Fruit fly (Drosophila melanogaster) whole organism, pupa: ENCODE data around the gene CG33722.

Experiments
- CG10348 ChIP-seq: fragments of 200-800 bp; sonication (Bioruptor generic); IDR thresholded peaks from 2 replicates; pipeline ENCODE4 v1.3.6; 2022; ENCODE audit warnings: missing biosample characterization, missing genetic modification characterization
- CG12605 ChIP-seq: fragments of 200-800 bp; sonication (Bioruptor generic); IDR thresholded peaks from 2 replicates; pipeline ENCODE4 v1.3.6; 2022; ENCODE audit warnings: missing biosample characterization, missing genetic modification characterization
- CG13204 ChIP-seq: fragments of 200-800 bp; sonication (Bioruptor generic); optimal IDR thresholded peaks from 2 replicates; lab custom pipeline; 2018; ENCODE audit warnings: missing biosample characterization, mild to moderate bottlenecking, missing genetic modification characterization, moderate library complexity
- CG14655 ChIP-seq: fragments of 200-800 bp; sonication (Bioruptor generic); optimal IDR thresholded peaks from 3 replicates; lab custom pipeline; 2017; ENCODE audit warnings: mild to moderate bottlenecking, missing biosample characterization, missing genetic modification reagents, missing genetic modification characterization
- CG15710 ChIP-seq: fragments of 200-800 bp; sonication (Bioruptor generic); optimal IDR thresholded peaks from 2 replicates; lab custom pipeline; 2018; ENCODE audit warnings: missing biosample characterization, mild to moderate bottlenecking, missing genetic modification characterization, moderate library complexity
- CG17806 ChIP-seq: fragments of 200-800 bp; sonication (Bioruptor generic); optimal IDR thresholded peaks from 2 replicates; lab custom pipeline; 2018; ENCODE audit warnings: missing biosample characterization, mild to moderate bottlenecking, missing genetic modification characterization, moderate library complexity
- CG32121 ChIP-seq: fragments of 200-800 bp; sonication (Bioruptor generic); IDR thresholded peaks from 2 replicates; pipeline ENCODE4 v1.3.6; 2022; ENCODE audit warnings: missing biosample characterization, missing genetic modification characterization
- CG34367 ChIP-seq: fragments of 200-800 bp; sonication (Bioruptor generic); optimal IDR thresholded peaks from 2 replicates; lab custom pipeline; 2018; ENCODE audit warnings: missing biosample characterization, mild to moderate bottlenecking, missing genetic modification characterization
- CG4496 ChIP-seq: fragments of 200-800 bp; sonication (Bioruptor generic); IDR thresholded peaks from 3 replicates; pipeline ENCODE4 v1.3.6; 2022; ENCODE audit warnings: missing biosample characterization, missing genetic modification characterization
- CG8159 ChIP-seq: fragments of 200-800 bp; sonication (Bioruptor generic); optimal IDR thresholded peaks from 3 replicates; lab custom pipeline; 2018; ENCODE audit warnings: missing biosample characterization, mild to moderate bottlenecking, missing genetic modification characterization, moderate library complexity
- CG8301 ChIP-seq: fragments of 200-800 bp; sonication (Bioruptor generic); optimal IDR thresholded peaks from 2 replicates; lab custom pipeline; 2018; ENCODE audit warnings: missing biosample characterization, mild to moderate bottlenecking, missing genetic modification characterization
- CG9948 ChIP-seq: fragments of 200-800 bp; sonication (Bioruptor generic); optimal IDR thresholded peaks from 2 replicates; lab custom pipeline; 2018; ENCODE audit warnings: missing biosample characterization, mild to moderate bottlenecking, missing genetic modification characterization, moderate library complexity
- D1 ChIP-seq: fragments of 200-800 bp; sonication (Bioruptor generic); optimal IDR thresholded peaks from 2 replicates; lab custom pipeline; 2018; ENCODE audit warnings: missing biosample characterization, mild to moderate bottlenecking, missing genetic modification characterization, moderate library complexity
- EcR ChIP-seq: fragments of 200-800 bp; sonication (Bioruptor generic); optimal IDR thresholded peaks from 3 replicates; lab custom pipeline; 2019; ENCODE audit warnings: missing biosample characterization, missing genetic modification characterization, mild to moderate bottlenecking, moderate library complexity, missing genetic modification reagents
- Ets98B ChIP-seq: fragments of 200-800 bp; sonication (Bioruptor generic); IDR thresholded peaks from 2 replicates; pipeline ENCODE4 v1.3.6; 2022; ENCODE audit warnings: missing biosample characterization, missing genetic modification characterization
- Pif1A ChIP-seq: fragments of 200-800 bp; sonication (Bioruptor generic); optimal IDR thresholded peaks from 3 replicates; lab custom pipeline; 2016; ENCODE audit warnings: missing biosample characterization, missing genetic modification characterization
- Pif1B ChIP-seq: fragments of 200-800 bp; sonication (Bioruptor generic); optimal IDR thresholded peaks from 3 replicates; lab custom pipeline; 2016; ENCODE audit warnings: missing biosample characterization, missing genetic modification characterization
- Snoo ChIP-seq: fragments of 200-800 bp; sonication (Bioruptor generic); optimal IDR thresholded peaks from 3 replicates; lab custom pipeline; 2017; ENCODE audit warnings: missing biosample characterization, mild to moderate bottlenecking, missing genetic modification characterization, inconsistent platforms
- fd96Ca ChIP-seq: fragments of 200-800 bp; sonication (Bioruptor generic); IDR thresholded peaks from 3 replicates; pipeline ENCODE4 v1.3.6; 2022; ENCODE audit warnings: missing biosample characterization, missing genetic modification characterization
- gl ChIP-seq: fragments of 200-800 bp; sonication (Bioruptor generic); optimal IDR thresholded peaks from 2 replicates; lab custom pipeline; 2018; ENCODE audit warnings: missing biosample characterization, mild to moderate bottlenecking, missing genetic modification characterization
- rn ChIP-seq: fragments of 200-800 bp; sonication (Bioruptor generic); IDR thresholded peaks from 2 replicates; pipeline ENCODE4 v1.3.6; 2022; ENCODE audit warnings: missing biosample characterization, missing genetic modification characterization

The CG33722 gene

dm6 chr3R:8243720-8244119, at the start of gene CG33722, which contains the start of the genes CG9636 and CG18749:
CG33722 (plus strand) TSS chr3R:8244055.
CG9636 (minus strand) TSS chr3R:8243792.
CG18749 (plus strand) TSS chr3R:8244055.
- TF ChIP-seq Pif1A (GFP tag; lab: Kevin White, UChicago) (no peak), CG14655 (GFP tag; lab: Kevin White, UChicago) (no peak), CG15710 (tag; lab: Kevin White, UChicago) (peak; percentile 58), CG32121 (GFP tag; lab: Robert Waterston, UW) (no peak; the same call in 1 of the 2 replicates), CG34367 (tag; lab: Kevin White, UChicago) (no peak), Ets98B (GFP tag; lab: Robert Waterston, UW) (peak; percentile 52; the same call in 1 of the 2 replicates), CG17806 (tag; lab: Kevin White, UChicago) (peak; percentile 41), CG10348 (GFP tag; lab: Robert Waterston, UW) (no peak), EcR (peak; percentile 4), CG12605 (no peak), D1 (tag; lab: Kevin White, UChicago) (peak; percentile 26), Snoo (tag; lab: Kevin White, UChicago) (peak; percentile 45), Pif1B (GFP tag; lab: Kevin White, UChicago) (peak; percentile 69), CG4496 (peak; percentile 36; the same call in 1 of the 3 replicates), rn (no peak), CG13204 (GFP tag; lab: Kevin White, UChicago) (no peak), CG9948 (tag; lab: Kevin White, UChicago) (no peak), gl (tag; lab: Kevin White, UChicago) (no peak), CG8159 (tag; lab: Kevin White, UChicago) (peak; percentile 40), CG8301 (tag; lab: Kevin White, UChicago) (peak; percentile 52), fd96Ca (GFP tag; lab: Robert Waterston, UW) (no peak)

- TF ChIP-seq CG17806 (tag; lab: Kevin White, UChicago) (no peak), EcR (no peak), CG32121 (GFP tag; lab: Robert Waterston, UW) (no peak), D1 (tag; lab: Kevin White, UChicago) (no peak), Snoo (tag; lab: Kevin White, UChicago) (no peak), gl (tag; lab: Kevin White, UChicago) (no peak)
Observed at dm6 chr3R:8195049-8195448, 48.8 kb upstream of the CG33722 start.

- TF ChIP-seq CG8159 (tag; lab: Kevin White, UChicago) (peak; percentile 50), CG13204 (GFP tag; lab: Kevin White, UChicago) (no peak), CG15710 (tag; lab: Kevin White, UChicago) (peak; percentile 50), CG12605 (no peak), CG9948 (tag; lab: Kevin White, UChicago) (peak; percentile 30), CG10348 (GFP tag; lab: Robert Waterston, UW) (no peak), fd96Ca (GFP tag; lab: Robert Waterston, UW) (peak; percentile 37; the same call in 1 of the 3 replicates), Pif1A (GFP tag; lab: Kevin White, UChicago) (peak; percentile 13), CG14655 (GFP tag; lab: Kevin White, UChicago) (peak; percentile 32), CG34367 (tag; lab: Kevin White, UChicago) (peak; percentile 38), CG8301 (tag; lab: Kevin White, UChicago) (peak; percentile 25), CG17806 (tag; lab: Kevin White, UChicago) (peak; percentile 48)
- TF ChIP-seq, all 21 proteins: peak for 9
Observed at dm6 chr3R:8197137-8197536, 46.7 kb upstream of the CG33722 start.

- TF ChIP-seq gl (tag; lab: Kevin White, UChicago) (no peak), Snoo (tag; lab: Kevin White, UChicago) (no peak), CG10348 (GFP tag; lab: Robert Waterston, UW) (no peak), CG8301 (tag; lab: Kevin White, UChicago) (no peak), CG4496 (no peak), CG13204 (GFP tag; lab: Kevin White, UChicago) (no peak), Ets98B (GFP tag; lab: Robert Waterston, UW) (no peak), CG12605 (no peak)
Observed at dm6 chr3R:8198320-8198719, 45.5 kb upstream of the CG33722 start.

dm6 chr3R:8203367-8203766, 40.5 kb upstream of the CG33722 start:
- TF ChIP-seq CG10348 (GFP tag; lab: Robert Waterston, UW): no peak
- TF ChIP-seq CG34367 (tag; lab: Kevin White, UChicago): no peak
- TF ChIP-seq Pif1B (GFP tag; lab: Kevin White, UChicago): no peak
- TF ChIP-seq D1 (tag; lab: Kevin White, UChicago): no peak
- no peak for TF ChIP-seq fd96Ca (GFP tag; lab: Robert Waterston, UW)
- no peak for TF ChIP-seq CG14655 (GFP tag; lab: Kevin White, UChicago)
- TF ChIP-seq Pif1A (GFP tag; lab: Kevin White, UChicago): no peak
- TF ChIP-seq EcR: no peak
- TF ChIP-seq CG13204 (GFP tag; lab: Kevin White, UChicago): no peak
- no peak for TF ChIP-seq CG15710 (tag; lab: Kevin White, UChicago)
- TF ChIP-seq CG8301 (tag; lab: Kevin White, UChicago): no peak
- no peak for TF ChIP-seq CG32121 (GFP tag; lab: Robert Waterston, UW)
- TF ChIP-seq CG12605: no peak
- no peak for TF ChIP-seq CG9948 (tag; lab: Kevin White, UChicago)
- no peak for TF ChIP-seq Snoo (tag; lab: Kevin White, UChicago)
- no peak for TF ChIP-seq CG8159 (tag; lab: Kevin White, UChicago)

dm6 chr3R:8204730-8205129, 39.1 kb upstream of the CG33722 start, which contains the start of gene CheA84a:
CheA84a (minus strand) TSS chr3R:8204830.
- no peak for TF ChIP-seq CG32121 (GFP tag; lab: Robert Waterston, UW)
- no peak for TF ChIP-seq CG34367 (tag; lab: Kevin White, UChicago)
- no peak for TF ChIP-seq Pif1B (GFP tag; lab: Kevin White, UChicago)
- no peak for TF ChIP-seq CG10348 (GFP tag; lab: Robert Waterston, UW)
- TF ChIP-seq D1 (tag; lab: Kevin White, UChicago): no peak
- no peak for TF ChIP-seq CG4496
- TF ChIP-seq rn: no peak
- TF ChIP-seq EcR: no peak
- no peak for TF ChIP-seq CG12605
- TF ChIP-seq CG14655 (GFP tag; lab: Kevin White, UChicago): no peak
- no peak for TF ChIP-seq CG8301 (tag; lab: Kevin White, UChicago)
- no peak for TF ChIP-seq Pif1A (GFP tag; lab: Kevin White, UChicago)
- TF ChIP-seq CG13204 (GFP tag; lab: Kevin White, UChicago): no peak
- no peak for TF ChIP-seq CG9948 (tag; lab: Kevin White, UChicago)
- TF ChIP-seq CG8159 (tag; lab: Kevin White, UChicago): no peak
- no peak for TF ChIP-seq CG17806 (tag; lab: Kevin White, UChicago)
- no peak for TF ChIP-seq fd96Ca (GFP tag; lab: Robert Waterston, UW)
